Fruit fly (Drosophila melanogaster) whole organism, embryonic: ENCODE data around the gene CG2964.
A peak's percentile ranks its signal among the peaks of the same experiment; 100 is the strongest.

Experiments used
- BtbVII ChIP-seq: fragments of 200-800 bp; sonication (Bioruptor generic); optimal IDR thresholded peaks from 3 replicates; lab custom pipeline; 2017; ENCODE audit warnings: missing biosample characterization, mild to moderate bottlenecking, missing genetic modification characterization
- CG10147 ChIP-seq: fragments of 200-800 bp; sonication (Bioruptor generic); optimal IDR thresholded peaks from 2 replicates; lab custom pipeline; 2019; ENCODE audit warnings: missing biosample characterization, mild to moderate bottlenecking, missing genetic modification characterization, moderate library complexity
- CG10267 ChIP-seq: fragments of 200-800 bp; sonication (Bioruptor generic); optimal IDR thresholded peaks from 2 replicates; lab custom pipeline; 2018; ENCODE audit warnings: missing biosample characterization, mild to moderate bottlenecking, missing genetic modification characterization, moderate library complexity
- CG10979 ChIP-seq: fragments of 200-800 bp; sonication (Bioruptor generic); optimal IDR thresholded peaks from 2 replicates; lab custom pipeline; 2018; ENCODE audit warnings: missing biosample characterization, mild to moderate bottlenecking, missing genetic modification characterization, moderate library complexity
- CG11560 ChIP-seq: fragments of 200-800 bp; sonication (Bioruptor generic); IDR thresholded peaks from 3 replicates; pipeline ENCODE4 v1.3.6; 2022; ENCODE audit warnings: missing biosample characterization, missing genetic modification characterization
- CG13287 ChIP-seq: fragments of 200-800 bp; sonication (Bioruptor generic); IDR thresholded peaks from 2 replicates; pipeline ENCODE4 v1.3.6; 2022; ENCODE audit warnings: missing biosample characterization, missing genetic modification characterization; ENCODE audit not compliant: partially characterized antibody
- CG13894 ChIP-seq: fragments of 200-800 bp; sonication (Bioruptor generic); optimal IDR thresholded peaks from 3 replicates; lab custom pipeline; 2018; ENCODE audit warnings: missing biosample characterization, mild to moderate bottlenecking, missing genetic modification characterization, moderate library complexity
- CG14710 ChIP-seq: fragments of 200-800 bp; sonication (Bioruptor generic); optimal IDR thresholded peaks from 3 replicates; lab custom pipeline; 2019; ENCODE audit warnings: missing biosample characterization, mild to moderate bottlenecking, missing genetic modification characterization, moderate library complexity
- CG15479 ChIP-seq: fragments of 200-800 bp; sonication (Bioruptor generic); optimal IDR thresholded peaks from 3 replicates; lab custom pipeline; 2019; ENCODE audit warnings: missing biosample characterization, mild to moderate bottlenecking, missing genetic modification characterization, moderate library complexity
- CG15601 ChIP-seq: fragments of 200-800 bp; sonication (Bioruptor generic); optimal IDR thresholded peaks from 3 replicates; lab custom pipeline; 2019; ENCODE audit warnings: missing biosample characterization, mild to moderate bottlenecking, missing genetic modification characterization, moderate library complexity
- CG1603 ChIP-seq: fragments of 200-800 bp; sonication (Bioruptor generic); optimal IDR thresholded peaks from 2 replicates; lab custom pipeline; 2019; ENCODE audit warnings: missing biosample characterization, mild to moderate bottlenecking, missing genetic modification characterization, moderate library complexity
- CG16815 ChIP-seq: fragments of 200-800 bp; sonication (Bioruptor generic); optimal IDR thresholded peaks from 3 replicates; lab custom pipeline; 2017; ENCODE audit warnings: missing biosample characterization, mild to moderate bottlenecking, missing genetic modification characterization
- CG17568 ChIP-seq: fragments of 200-800 bp; sonication (Bioruptor generic); optimal IDR thresholded peaks from 2 replicates; lab custom pipeline; 2018; ENCODE audit warnings: missing biosample characterization, mild to moderate bottlenecking, missing genetic modification characterization, moderate library complexity
- CG17912 ChIP-seq: fragments of 200-800 bp; sonication (Bioruptor generic); optimal IDR thresholded peaks from 2 replicates; lab custom pipeline; 2018; ENCODE audit warnings: missing biosample characterization, mild to moderate bottlenecking, missing genetic modification characterization
- CG30020 ChIP-seq: fragments of 200-800 bp; optimal IDR thresholded peaks from 2 replicates; lab custom pipeline; 2019; ENCODE audit warnings: missing biosample characterization, mild to moderate bottlenecking, missing genetic modification characterization, moderate library complexity
- CG33213 ChIP-seq: fragments of 200-800 bp; sonication (Bioruptor generic); optimal IDR thresholded peaks from 3 replicates; lab custom pipeline; 2016; ENCODE audit warnings: missing biosample characterization, missing genetic modification characterization
- CG42726 ChIP-seq: fragments of 200-800 bp; sonication (Bioruptor generic); IDR thresholded peaks from 2 replicates; pipeline ENCODE4 v1.3.6; 2022; ENCODE audit warnings: missing biosample characterization, missing genetic modification characterization; ENCODE audit not compliant: partially characterized antibody
- CG5953 ChIP-seq: fragments of 200-800 bp; sonication (Bioruptor generic); IDR thresholded peaks from 2 replicates; pipeline ENCODE4 v1.3.6; 2022; ENCODE audit warnings: missing biosample characterization, missing genetic modification characterization
- CG9876 ChIP-seq: fragments of 200-800 bp; sonication (Bioruptor generic); optimal IDR thresholded peaks from 2 replicates; lab custom pipeline; 2016; ENCODE audit warnings: missing biosample characterization, missing genetic modification characterization
- CHES-1-like ChIP-seq: fragments of 200-800 bp; sonication (Bioruptor generic); optimal IDR thresholded peaks from 2 replicates; lab custom pipeline; 2016; ENCODE audit warnings: missing biosample characterization, missing genetic modification characterization
- CTCF ChIP-seq: fragments of 200-800 bp; sonication (Bioruptor generic); optimal IDR thresholded peaks from 2 replicates; lab custom pipeline; 2017; ENCODE audit warnings: missing biosample characterization, mild to moderate bottlenecking, missing genetic modification characterization, moderate library complexity
- Dip3 ChIP-seq: fragments of 200-800 bp; sonication (Bioruptor generic); optimal IDR thresholded peaks from 3 replicates; lab custom pipeline; 2016; ENCODE audit warnings: missing biosample characterization, missing genetic modification characterization
- Doc3 ChIP-seq: fragments of 200-800 bp; sonication (Bioruptor generic); IDR thresholded peaks from 3 replicates; pipeline ENCODE4 v1.3.6; 2022; ENCODE audit warnings: missing biosample characterization, missing genetic modification characterization; ENCODE audit not compliant: partially characterized antibody
- Fer3 ChIP-seq: fragments of 200-800 bp; sonication (Bioruptor generic); optimal IDR thresholded peaks from 2 replicates; lab custom pipeline; 2018; ENCODE audit warnings: missing biosample characterization, mild to moderate bottlenecking, missing genetic modification characterization, moderate library complexity
- Gug ChIP-seq: fragments of 200-800 bp; sonication (Bioruptor generic); IDR thresholded peaks from 4 replicates; pipeline ENCODE4 v1.3.6; 2022; ENCODE audit warnings: missing biosample characterization, missing genetic modification characterization
- Hr3 ChIP-seq: fragments of 200-800 bp; sonication (Bioruptor generic); optimal IDR thresholded peaks from 3 replicates; lab custom pipeline; 2016; ENCODE audit warnings: missing biosample characterization, missing genetic modification characterization
- NFAT ChIP-seq: fragments of 200-800 bp; sonication (Bioruptor generic); IDR thresholded peaks from 2 replicates; pipeline ENCODE4 v1.3.6; 2022; ENCODE audit warnings: missing biosample characterization, missing genetic modification characterization
- Nf-YB ChIP-seq: fragments of 200-800 bp; sonication (Bioruptor generic); optimal IDR thresholded peaks from 3 replicates; lab custom pipeline; 2019; ENCODE audit warnings: missing biosample characterization, mild to moderate bottlenecking, missing genetic modification characterization, moderate library complexity
- PHDP ChIP-seq: fragments of 200-800 bp; sonication (Bioruptor generic); optimal IDR thresholded peaks from 3 replicates; lab custom pipeline; 2018; ENCODE audit warnings: missing biosample characterization, mild to moderate bottlenecking, missing genetic modification characterization, moderate library complexity
- Poxn ChIP-seq: fragments of 200-800 bp; sonication (Bioruptor generic); IDR thresholded peaks from 2 replicates; pipeline ENCODE4 v1.3.6; 2022; ENCODE audit warnings: missing biosample characterization, missing genetic modification characterization
- Spps ChIP-seq: fragments of 200-800 bp; sonication (Bioruptor generic); optimal IDR thresholded peaks from 2 replicates; lab custom pipeline; 2018; ENCODE audit warnings: missing biosample characterization, mild to moderate bottlenecking, missing genetic modification characterization
- az2 ChIP-seq: fragments of 200-800 bp; sonication (Bioruptor generic); optimal IDR thresholded peaks from 3 replicates; lab custom pipeline; 2016; ENCODE audit warnings: missing biosample characterization, missing genetic modification characterization
- bbx ChIP-seq: fragments of 200-800 bp; sonication (Bioruptor generic); IDR thresholded peaks from 2 replicates; pipeline ENCODE4 v1.3.6; 2022; ENCODE audit warnings: missing biosample characterization, missing genetic modification characterization; ENCODE audit not compliant: partially characterized antibody
- br ChIP-seq: fragments of >200 bp; optimal IDR thresholded peaks from 2 replicates; lab custom pipeline; 2017
- chif ChIP-seq, 2 experiments: fragments of 200-800 bp; sonication (Bioruptor generic); optimal IDR thresholded peaks; 3 replicates each; lab custom pipeline; 2016; ENCODE audit warnings: missing biosample characterization in 2 of 2, missing genetic modification characterization in 2 of 2
- chm ChIP-seq: fragments of 200-800 bp; sonication (Bioruptor generic); IDR thresholded peaks from 2 replicates; pipeline ENCODE4 v1.3.6; 2022; ENCODE audit warnings: missing biosample characterization, missing genetic modification characterization
- dimm ChIP-seq: fragments of 200-800 bp; sonication (Bioruptor generic); IDR thresholded peaks from 2 replicates; pipeline ENCODE4 v1.3.6; 2022; ENCODE audit warnings: missing biosample characterization, missing genetic modification characterization
- dmrt11E ChIP-seq: fragments of 200-800 bp; sonication (Bioruptor generic); optimal IDR thresholded peaks from 3 replicates; lab custom pipeline; 2018; ENCODE audit warnings: missing biosample characterization, mild to moderate bottlenecking, missing genetic modification characterization, moderate library complexity
- ems ChIP-seq: fragments of 200-800 bp; sonication (Bioruptor generic); optimal IDR thresholded peaks from 3 replicates; lab custom pipeline; 2016; ENCODE audit warnings: missing biosample characterization, missing genetic modification characterization
- en ChIP-seq: fragments of 200-800 bp; sonication (Bioruptor generic); optimal IDR thresholded peaks from 2 replicates; lab custom pipeline; 2016; ENCODE audit warnings: missing biosample characterization, missing genetic modification characterization
- ftz-f1 ChIP-seq: fragments of 200-800 bp; sonication (Bioruptor generic); optimal IDR thresholded peaks from 2 replicates; lab custom pipeline; 2016; ENCODE audit warnings: missing biosample characterization, missing genetic modification characterization
- kay ChIP-seq: fragments of 200-800 bp; sonication (Bioruptor generic); optimal IDR thresholded peaks from 2 replicates; lab custom pipeline; 2016; ENCODE audit warnings: missing biosample characterization, missing genetic modification characterization
- knrl ChIP-seq: fragments of 200-800 bp; sonication (Bioruptor generic); IDR thresholded peaks from 3 replicates; pipeline ENCODE4 v1.3.6; 2022; ENCODE audit warnings: missing biosample characterization, missing genetic modification characterization; ENCODE audit not compliant: partially characterized antibody
- nom ChIP-seq: fragments of 200-800 bp; sonication (Bioruptor generic); optimal IDR thresholded peaks from 2 replicates; lab custom pipeline; 2017; ENCODE audit warnings: missing biosample characterization, missing genetic modification characterization, mild to moderate bottlenecking, moderate library complexity, missing genetic modification reagents
- odd ChIP-seq: fragments of 200-800 bp; sonication (Bioruptor generic); optimal IDR thresholded peaks from 2 replicates; lab custom pipeline; 2017; ENCODE audit warnings: missing biosample characterization, mild to moderate bottlenecking, missing genetic modification characterization
- ranshi ChIP-seq: fragments of 200-800 bp; sonication (Bioruptor generic); IDR thresholded peaks from 2 replicates; pipeline ENCODE4 v1.3.6; 2022; ENCODE audit warnings: missing biosample characterization, missing genetic modification characterization
- sima ChIP-seq: fragments of 200-800 bp; sonication (Bioruptor generic); optimal IDR thresholded peaks from 2 replicates; lab custom pipeline; 2016; ENCODE audit warnings: missing biosample characterization, missing genetic modification characterization
- unpg ChIP-seq: fragments of 200-800 bp; sonication (Bioruptor generic); optimal IDR thresholded peaks from 3 replicates; lab custom pipeline; 2018; ENCODE audit warnings: missing biosample characterization, mild to moderate bottlenecking, missing genetic modification characterization, moderate library complexity
- yki ChIP-seq: fragments of >200 bp; optimal IDR thresholded peaks from 3 replicates; lab custom pipeline; 2018
- zfh1 ChIP-seq: fragments of 200-800 bp; sonication (Bioruptor generic); IDR thresholded peaks from 3 replicates; pipeline ENCODE4 v1.3.6; 2022; ENCODE audit warnings: missing biosample characterization, missing genetic modification characterization

Gene CG2964

DNA sequence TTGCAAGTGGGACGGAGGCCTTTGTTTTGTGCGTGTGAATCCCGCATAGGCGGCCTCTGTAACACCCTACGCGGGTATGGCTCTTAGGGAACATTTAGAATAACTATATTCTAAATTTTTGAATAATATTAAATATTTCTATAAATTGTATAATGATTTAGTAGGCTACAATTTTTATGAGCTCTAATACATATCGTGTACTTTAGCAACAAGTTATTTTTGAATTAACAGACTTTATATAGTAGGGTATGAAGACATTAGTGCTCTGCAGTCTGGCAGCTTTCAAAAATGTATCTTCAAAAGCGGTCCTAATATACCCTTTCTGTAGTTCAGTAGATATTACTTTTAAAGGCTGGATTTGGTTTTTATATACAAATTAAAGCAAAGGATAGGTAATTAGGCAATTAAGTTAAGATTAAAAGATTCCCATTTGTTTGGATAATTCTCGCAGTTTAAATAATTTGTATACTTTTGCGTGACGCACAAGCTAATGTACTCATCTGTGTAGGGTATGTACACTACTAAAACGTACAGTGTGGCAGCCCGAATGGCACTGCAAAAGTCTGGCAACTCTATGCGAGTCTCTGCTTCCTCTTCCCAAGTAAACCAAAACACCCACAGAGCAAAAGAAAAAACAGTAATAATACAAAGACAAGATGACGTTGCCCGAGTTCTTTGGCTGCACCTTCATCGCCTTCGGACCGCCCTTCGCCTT, 46.4 kb upstream of the CG2964 start, which contains the start of the genes Snx21 and aph-1 (continued):
- peak; percentile 56 for TF ChIP-seq CG5953 (GFP tag; lab: Robert Waterston, UW)
- peak; percentile 91 for TF ChIP-seq BtbVII (GFP tag; lab: Kevin White, UChicago)
- TF ChIP-seq Gug (GFP tag; lab: Robert Waterston, UW), result peak; percentile 94
- peak; percentile 85 for TF ChIP-seq ems (GFP tag; lab: Kevin White, UChicago)
- TF ChIP-seq knrl (GFP tag; lab: Robert Waterston, UW), result no peak
- TF ChIP-seq CG13287 (GFP tag; lab: Robert Waterston, UW), result peak; percentile 28; the same call in 1 of the 2 replicates
- TF ChIP-seq kay (GFP tag; lab: Kevin White, UChicago), result peak; percentile 92
- TF ChIP-seq br, result no peak
- TF ChIP-seq ftz-f1 (GFP tag; lab: Kevin White, UChicago), result peak; percentile 34
- no peak for TF ChIP-seq Doc3 (GFP tag; lab: Robert Waterston, UW)
- peak; percentile 93 for TF ChIP-seq Fer3 (tag; lab: Kevin White, UChicago)
- TF ChIP-seq unpg, result peak; percentile 94
- TF ChIP-seq CG13894 (tag; lab: Kevin White, UChicago), result peak; percentile 92
- peak; percentile 79 for TF ChIP-seq CG30020 (tag; lab: Kevin White, UChicago)
- TF ChIP-seq CG11560 (tag; lab: Robert Waterston, UW), result peak; percentile 81; the same call in 2 of the 3 replicates
- peak; percentile 75 for TF ChIP-seq Spps (tag; lab: Kevin White, UChicago)
- TF ChIP-seq CG33213, result peak; percentile 62
- peak; percentile 82 for TF ChIP-seq CG9876
- peak; percentile 49 for TF ChIP-seq CTCF (GFP tag; lab: Kevin White, UChicago)
- TF ChIP-seq Dip3, result peak; percentile 93
- peak; percentile 73 for TF ChIP-seq CG1603 (tag; lab: Kevin White, UChicago)
- TF ChIP-seq zfh1 (GFP tag; lab: Robert Waterston, UW), result peak; percentile 86
- TF ChIP-seq CG17912 (GFP tag; lab: Kevin White, UChicago), result peak; percentile 77
- no peak for TF ChIP-seq sima
- peak; percentile 91 for TF ChIP-seq odd (GFP tag; lab: Kevin White, UChicago)
- peak; percentile 87 for TF ChIP-seq NFAT (GFP tag; lab: Robert Waterston, UW)
- TF ChIP-seq Poxn (GFP tag; lab: Robert Waterston, UW), result peak; percentile 54
- peak; percentile 63; the same call in 1 of the 2 replicates for TF ChIP-seq chm (GFP tag; lab: Robert Waterston, UW)
- TF ChIP-seq yki (lab: Kevin White, UChicago), result peak; percentile 47
- TF ChIP-seq CG16815 (GFP tag; lab: Kevin White, UChicago), result peak; percentile 90
- peak; percentile 88 for TF ChIP-seq CHES-1-like
- TF ChIP-seq CG17568, result no peak
- peak; percentile 86 for TF ChIP-seq CG10267
- no peak for TF ChIP-seq CG15479 (GFP tag; lab: Kevin White, UChicago)
- TF ChIP-seq en (GFP tag; lab: Kevin White, UChicago), result peak; percentile 72
- no peak for TF ChIP-seq dimm (GFP tag; lab: Robert Waterston, UW)
- TF ChIP-seq chif (GFP tag; optimal IDR thresholded peaks at IDR 0.05; lab: Kevin White, UChicago), result peak; percentile 76 to 91
- TF ChIP-seq bbx (GFP tag; lab: Robert Waterston, UW), result no peak
- peak; percentile 91 for TF ChIP-seq CG10147 (GFP tag; lab: Kevin White, UChicago)
- peak; percentile 78 for TF ChIP-seq Nf-YB (GFP tag; lab: Kevin White, UChicago)
- TF ChIP-seq az2 (GFP tag; lab: Kevin White, UChicago), result peak; percentile 93
- peak; percentile 67 for TF ChIP-seq nom (GFP tag; lab: Kevin White, UChicago)
- peak; percentile 94 for TF ChIP-seq PHDP (tag; lab: Kevin White, UChicago)
- TF ChIP-seq CG42726 (GFP tag; lab: Robert Waterston, UW), result no peak
- peak; percentile 92 for TF ChIP-seq CG14710 (tag; lab: Kevin White, UChicago)
- peak; percentile 89 for TF ChIP-seq ranshi
- TF ChIP-seq Hr3 (GFP tag; lab: Kevin White, UChicago), result peak; percentile 94
- peak; percentile 89 for TF ChIP-seq CG15601 (tag; lab: Kevin White, UChicago)
- TF ChIP-seq dmrt11E, result peak; percentile 92
- peak; percentile 91 for TF ChIP-seq CG10979
